Worm (Caenorhabditis elegans): ENCODE results near the gene Y59H11AM.1.

ce11 chrIV:8605217-8605616, 34.0 kb downstream of the Y59H11AM.1 start:
- no peak for TF ChIP-seq tab-1 (GFP tag; IDR thresholded peaks at IDR 0.05)
- no peak for TF ChIP-seq klf-2 (GFP tag; conservative IDR thresholded peaks at IDR 0.05)
- no peak for TF ChIP-seq ref-1 (GFP tag; conservative IDR thresholded peaks at IDR 0.05)
